Worm (Caenorhabditis elegans) whole organism, L1 larva: Measurements from ENCODE around the gene K08D8.7.

Experiments used
- Y116A8C.19 ChIP-seq: sonication (generic microtip); optimal IDR thresholded peaks from 2 replicates; lab custom pipeline; 2016; ENCODE audit warnings: missing compliant biosample characterization, missing genetic modification characterization, borderline replicate concordance
- aly-2 ChIP-seq: fragments of 150-350 bp; optimal IDR thresholded peaks from 2 replicates; lab custom pipeline; 2014; ENCODE audit warnings: missing biosample characterization, missing genetic modification characterization
- hlh-17 ChIP-seq: fragments of 200-800 bp; sonication (Bioruptor generic); optimal IDR thresholded peaks from 2 replicates; lab custom pipeline; 2018; ENCODE audit warnings: missing genetic modification characterization, mild to moderate bottlenecking, missing compliant biosample characterization, moderate library complexity, borderline replicate concordance
- hlh-4 ChIP-seq: sonication (generic microtip); optimal IDR thresholded peaks from 2 replicates; lab custom pipeline; 2016; ENCODE audit warnings: mild to moderate bottlenecking, missing genetic modification characterization, missing compliant biosample characterization
- nhr-237 ChIP-seq: fragments of 150-350 bp; optimal IDR thresholded peaks from 2 replicates; lab custom pipeline; 2014; ENCODE audit warnings: missing biosample characterization, missing genetic modification characterization
- unc-62 ChIP-seq: fragments of 150-350 bp; optimal IDR thresholded peaks from 2 replicates; lab custom pipeline; 2014; ENCODE audit warnings: missing biosample characterization, missing genetic modification reagents, missing genetic modification characterization

DNA sequence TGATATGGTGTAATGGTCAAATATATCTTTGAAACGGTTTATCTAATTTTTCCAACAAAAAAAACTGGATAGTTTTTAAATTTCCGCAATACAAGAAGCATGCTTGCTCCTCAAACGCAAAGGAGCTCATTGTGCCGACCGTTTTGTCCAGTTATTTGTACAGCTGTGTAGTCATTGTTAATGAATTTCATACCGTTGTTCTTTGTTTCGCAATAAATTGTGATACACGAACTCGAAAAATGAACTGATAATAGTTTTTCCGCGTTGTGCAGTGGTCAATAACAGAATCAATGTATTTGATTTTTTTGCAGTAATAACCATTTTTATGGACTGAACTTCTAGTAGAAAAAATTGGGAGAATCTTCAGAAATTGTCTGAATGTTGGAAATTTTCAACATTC is 2.2 kb downstream of the K08D8.7 start:
- no peak for TF ChIP-seq hlh-4 (tag; lab: Kevin White, UChicago)
- no peak for TF ChIP-seq Y116A8C.19 (tag; lab: Kevin White, UChicago)
- TF ChIP-seq nhr-237 (tag; lab: Kevin White, UChicago) = no peak
- no peak for TF ChIP-seq hlh-17 (GFP tag; lab: Kevin White, UChicago)
- TF ChIP-seq unc-62 (GFP tag; lab: Kevin White, UChicago) = no peak
- no peak for TF ChIP-seq aly-2 (tag; lab: Kevin White, UChicago)
